Worm (Caenorhabditis elegans): ENCODE measurements around the gene lsm-1.

ce11 chrII:11097154-11097887 is 29.4 kb upstream of the lsm-1 start, which contains the start of the genes rpl-36.A and nuo-1:
- TF ChIP-seq hnd-1 (tag; optimal IDR thresholded peaks at IDR 0.05) = no peak
- TF ChIP-seq ceh-13 (GFP tag; optimal IDR thresholded peaks at IDR 0.05) = no peak
- TF ChIP-seq tbx-11 (GFP tag; IDR thresholded peaks at IDR 0.05) = no peak
- TF ChIP-seq sea-1 (GFP tag; conservative IDR thresholded peaks at IDR 0.05) = no peak
- TF ChIP-seq ama-1 (optimal IDR thresholded peaks at IDR 0.05) = no peak
- no peak for TF ChIP-seq B0310.2 (tag; optimal IDR thresholded peaks at IDR 0.05)
- TF ChIP-seq aly-1 (tag; optimal IDR thresholded peaks at IDR 0.05) = no peak
- TF ChIP-seq F13C5.2 (tag; optimal IDR thresholded peaks at IDR 0.05) = peak; percentile 23

Measured in whole organism, early embryonic.